Fruit fly (Drosophila melanogaster) whole organism, embryonic: ENCODE results near the gene UbcE2H.

ENCODE experiments used
- Adf1 ChIP-seq: fragments of 200-800 bp; sonication (Bioruptor generic); IDR thresholded peaks from 2 replicates; pipeline ENCODE4 v1.3.6; 2022; ENCODE audit warnings: missing biosample characterization, missing genetic modification characterization
- BtbVII ChIP-seq: fragments of 200-800 bp; sonication (Bioruptor generic); optimal IDR thresholded peaks from 3 replicates; lab custom pipeline; 2017; ENCODE audit warnings: missing biosample characterization, mild to moderate bottlenecking, missing genetic modification characterization
- CG10979 ChIP-seq: fragments of 200-800 bp; sonication (Bioruptor generic); optimal IDR thresholded peaks from 2 replicates; lab custom pipeline; 2018; ENCODE audit warnings: missing biosample characterization, mild to moderate bottlenecking, missing genetic modification characterization, moderate library complexity
- CG1233 ChIP-seq: fragments of 200-800 bp; sonication (Bioruptor generic); optimal IDR thresholded peaks from 4 replicates; lab custom pipeline; 2018; ENCODE audit warnings: missing biosample characterization, mild to moderate bottlenecking, missing genetic modification characterization
- CG15269 ChIP-seq: fragments of 200-800 bp; sonication (Bioruptor generic); optimal IDR thresholded peaks from 2 replicates; lab custom pipeline; 2018; ENCODE audit warnings: missing biosample characterization, mild to moderate bottlenecking, missing genetic modification characterization, moderate library complexity
- CG15696 ChIP-seq: fragments of 200-800 bp; sonication (Bioruptor generic); optimal IDR thresholded peaks from 2 replicates; lab custom pipeline; 2019; ENCODE audit warnings: missing biosample characterization, mild to moderate bottlenecking, missing genetic modification characterization, moderate library complexity
- CG1603 ChIP-seq: fragments of 200-800 bp; sonication (Bioruptor generic); optimal IDR thresholded peaks from 2 replicates; lab custom pipeline; 2019; ENCODE audit warnings: missing biosample characterization, mild to moderate bottlenecking, missing genetic modification characterization, moderate library complexity
- CG16779 ChIP-seq: fragments of 200-800 bp; sonication (Bioruptor generic); IDR thresholded peaks from 2 replicates; pipeline ENCODE4 v1.3.6; 2022; ENCODE audit warnings: missing biosample characterization, missing genetic modification characterization
- CG17186 ChIP-seq: fragments of 200-800 bp; sonication (Bioruptor generic); optimal IDR thresholded peaks from 3 replicates; lab custom pipeline; 2017; ENCODE audit warnings: missing biosample characterization, missing genetic modification reagents, missing genetic modification characterization
- CG17385 ChIP-seq: fragments of 200-800 bp; sonication (Bioruptor generic); optimal IDR thresholded peaks from 3 replicates; lab custom pipeline; 2018; ENCODE audit warnings: missing biosample characterization, mild to moderate bottlenecking, missing genetic modification characterization
- CG17829 ChIP-seq: fragments of 200-800 bp; optimal IDR thresholded peaks from 2 replicates; lab custom pipeline; 2019; ENCODE audit warnings: missing biosample characterization, mild to moderate bottlenecking, missing genetic modification characterization, moderate library complexity
- CG18476 ChIP-seq: fragments of 200-800 bp; sonication (Bioruptor generic); optimal IDR thresholded peaks from 2 replicates; lab custom pipeline; 2016; ENCODE audit warnings: missing biosample characterization, mild to moderate bottlenecking, missing genetic modification characterization
- CG30403 ChIP-seq: fragments of 200-800 bp; sonication (Bioruptor generic); optimal IDR thresholded peaks from 3 replicates; lab custom pipeline; 2016; ENCODE audit warnings: missing biosample characterization, missing genetic modification characterization
- CG30431 ChIP-seq: fragments of 200-800 bp; sonication (Bioruptor generic); optimal IDR thresholded peaks from 2 replicates; lab custom pipeline; 2017; ENCODE audit warnings: missing biosample characterization, missing genetic modification characterization
- CG3163 ChIP-seq: fragments of 200-800 bp; sonication (Bioruptor generic); optimal IDR thresholded peaks from 3 replicates; lab custom pipeline; 2016; ENCODE audit warnings: missing biosample characterization, missing genetic modification characterization
- CG4328 ChIP-seq: fragments of 200-800 bp; sonication (Bioruptor generic); optimal IDR thresholded peaks from 3 replicates; lab custom pipeline; 2017; ENCODE audit warnings: missing biosample characterization, missing genetic modification reagents, missing genetic modification characterization
- CG7839 ChIP-seq: fragments of 200-800 bp; sonication (Bioruptor generic); optimal IDR thresholded peaks from 3 replicates; lab custom pipeline; 2018; ENCODE audit warnings: missing biosample characterization, mild to moderate bottlenecking, missing genetic modification characterization, moderate library complexity
- CG9609 ChIP-seq: fragments of 200-800 bp; sonication (Bioruptor generic); optimal IDR thresholded peaks from 3 replicates; lab custom pipeline; 2016; ENCODE audit warnings: missing biosample characterization, missing genetic modification characterization
- CHES-1-like ChIP-seq: fragments of 200-800 bp; sonication (Bioruptor generic); optimal IDR thresholded peaks from 2 replicates; lab custom pipeline; 2016; ENCODE audit warnings: missing biosample characterization, missing genetic modification characterization
- Dad ChIP-seq: fragments of 200-800 bp; sonication (Bioruptor generic); optimal IDR thresholded peaks from 3 replicates; lab custom pipeline; 2016; ENCODE audit warnings: missing biosample characterization, missing genetic modification characterization
- Dll ChIP-seq: fragments of 200-800 bp; sonication (Bioruptor generic); IDR thresholded peaks from 4 replicates; pipeline ENCODE4 v1.3.6; 2022; ENCODE audit warnings: missing biosample characterization, missing genetic modification characterization; ENCODE audit not compliant: partially characterized antibody
- Drgx ChIP-seq: fragments of 200-800 bp; sonication (Bioruptor generic); IDR thresholded peaks from 2 replicates; pipeline ENCODE4 v1.3.6; 2022; ENCODE audit warnings: missing biosample characterization, missing genetic modification characterization
- Elba2 ChIP-seq: fragments of 200-800 bp; sonication (Bioruptor generic); optimal IDR thresholded peaks from 3 replicates; lab custom pipeline; 2016; ENCODE audit warnings: missing biosample characterization, missing genetic modification characterization
- Ets97D ChIP-seq: fragments of 200-800 bp; sonication (Bioruptor generic); optimal IDR thresholded peaks from 3 replicates; lab custom pipeline; 2016; ENCODE audit warnings: missing biosample characterization, missing genetic modification characterization
- Hr51 ChIP-seq, 2 experiments: fragments of 200-800 bp; sonication (Bioruptor generic); optimal IDR thresholded peaks; 2 replicates in 1 of 2; 3 replicates in 1 of 2; lab custom pipeline; 2016 to 2018; ENCODE audit warnings: missing biosample characterization in 2 of 2, missing genetic modification characterization in 2 of 2, mild to moderate bottlenecking in 1 of 2, moderate library complexity in 1 of 2
- MTF-1 ChIP-seq: fragments of 200-800 bp; sonication (Bioruptor generic); optimal IDR thresholded peaks from 2 replicates; lab custom pipeline; 2018; ENCODE audit warnings: missing biosample characterization, mild to moderate bottlenecking, missing genetic modification characterization, borderline replicate concordance
- Pdp1 ChIP-seq, 2 experiments: fragments of 200-800 bp; sonication (Bioruptor generic); optimal IDR thresholded peaks; 3 replicates each; lab custom pipeline; 2016; ENCODE audit warnings: missing biosample characterization in 2 of 2, missing genetic modification characterization in 2 of 2, mild to moderate bottlenecking in 1 of 2, moderate library complexity in 1 of 2
- Tbp ChIP-seq: fragments of >200 bp; optimal IDR thresholded peaks from 2 replicates; lab custom pipeline; 2018; ENCODE audit warnings: missing biosample characterization, missing genetic modification characterization
- bbx ChIP-seq: fragments of 200-800 bp; sonication (Bioruptor generic); IDR thresholded peaks from 2 replicates; pipeline ENCODE4 v1.3.6; 2022; ENCODE audit warnings: missing biosample characterization, missing genetic modification characterization; ENCODE audit not compliant: partially characterized antibody
- cas ChIP-seq: fragments of 200-800 bp; sonication (Bioruptor generic); IDR thresholded peaks from 2 replicates; pipeline ENCODE4 v1.3.6; 2022; ENCODE audit warnings: missing biosample characterization, missing genetic modification characterization
- chinmo ChIP-seq: fragments of 200-800 bp; sonication (Bioruptor generic); IDR thresholded peaks from 4 replicates; pipeline ENCODE4 v1.3.6; 2022; ENCODE audit warnings: missing biosample characterization, missing genetic modification characterization; ENCODE audit not compliant: partially characterized antibody
- corto ChIP-seq: fragments of 200-800 bp; sonication (Bioruptor generic); optimal IDR thresholded peaks from 2 replicates; lab custom pipeline; 2016; ENCODE audit warnings: missing biosample characterization, mild to moderate bottlenecking, missing genetic modification characterization, moderate library complexity
- dmrt11E ChIP-seq: fragments of 200-800 bp; sonication (Bioruptor generic); optimal IDR thresholded peaks from 3 replicates; lab custom pipeline; 2018; ENCODE audit warnings: missing biosample characterization, mild to moderate bottlenecking, missing genetic modification characterization, moderate library complexity
- fd102C ChIP-seq: fragments of 200-800 bp; sonication (Bioruptor generic); optimal IDR thresholded peaks from 2 replicates; lab custom pipeline; 2018; ENCODE audit warnings: missing biosample characterization, mild to moderate bottlenecking, missing genetic modification characterization, moderate library complexity
- fru ChIP-seq: fragments of >200 bp; optimal IDR thresholded peaks from 2 replicates; lab custom pipeline; 2017
- gcm2 ChIP-seq: fragments of 200-800 bp; sonication (Bioruptor generic); optimal IDR thresholded peaks from 2 replicates; lab custom pipeline; 2016; ENCODE audit warnings: missing biosample characterization, missing genetic modification characterization
- grau ChIP-seq: fragments of 200-800 bp; optimal IDR thresholded peaks from 3 replicates; lab custom pipeline; 2019; ENCODE audit warnings: missing biosample characterization, mild to moderate bottlenecking, missing genetic modification characterization, moderate library complexity
- klu ChIP-seq: fragments of 200-800 bp; sonication (Bioruptor generic); IDR thresholded peaks from 2 replicates; pipeline ENCODE4 v1.3.6; 2022; ENCODE audit warnings: missing biosample characterization, missing genetic modification characterization
- lab ChIP-seq: fragments of 200-800 bp; sonication (Bioruptor generic); optimal IDR thresholded peaks from 3 replicates; lab custom pipeline; 2017; ENCODE audit warnings: missing biosample characterization, missing genetic modification characterization, mild to moderate bottlenecking, moderate library complexity, missing genetic modification reagents
- lola ChIP-seq, 3 experiments: fragments of >200 bp in 2 of 3; fragments of 200-800 bp in 1 of 3; sonication (Bioruptor generic) in 1 of 3; optimal IDR thresholded peaks; 2 replicates each; lab custom pipeline; 2017 to 2019; ENCODE audit warnings: missing biosample characterization in 3 of 3, missing genetic modification characterization in 3 of 3, mild to moderate bottlenecking in 1 of 3, moderate library complexity in 1 of 3
- luna ChIP-seq: fragments of 200-800 bp; sonication (Bioruptor generic); optimal IDR thresholded peaks from 2 replicates; lab custom pipeline; 2016; ENCODE audit warnings: missing biosample characterization, missing genetic modification characterization
- odd ChIP-seq: fragments of 200-800 bp; sonication (Bioruptor generic); optimal IDR thresholded peaks from 2 replicates; lab custom pipeline; 2017; ENCODE audit warnings: missing biosample characterization, mild to moderate bottlenecking, missing genetic modification characterization
- prd ChIP-seq, 3 experiments: fragments of >200 bp in 2 of 3; fragments of 200-800 bp in 1 of 3; sonication (Bioruptor generic) in 1 of 3; optimal IDR thresholded peaks in 2 of 3; IDR thresholded peaks in 1 of 3; 2 replicates in 2 of 3; 3 replicates in 1 of 3; pipeline versions ENCODE4 v1.3.6 to Lab custom; 2017 to 2022; ENCODE audit warnings: missing biosample characterization in 1 of 3, missing genetic modification characterization in 1 of 3
- psq ChIP-seq: fragments of 200-800 bp; sonication (Bioruptor generic); optimal IDR thresholded peaks from 2 replicates; lab custom pipeline; 2017; ENCODE audit warnings: missing biosample characterization, missing genetic modification characterization
- tll ChIP-seq, 2 experiments: fragments of 200-800 bp in 1 of 2; fragments of >200 bp in 1 of 2; sonication (Bioruptor generic) in 1 of 2; optimal IDR thresholded peaks; 2 replicates each; lab custom pipeline; 2017 to 2019; ENCODE audit warnings: missing biosample characterization in 2 of 2, missing genetic modification characterization in 2 of 2, mild to moderate bottlenecking in 1 of 2, moderate library complexity in 1 of 2
- trem ChIP-seq: fragments of 200-800 bp; optimal IDR thresholded peaks from 3 replicates; lab custom pipeline; 2019; ENCODE audit warnings: missing biosample characterization, mild to moderate bottlenecking, missing genetic modification characterization, moderate library complexity
- vvl ChIP-seq: fragments of 200-800 bp; sonication (Bioruptor generic); IDR thresholded peaks from 2 replicates; pipeline ENCODE4 v1.3.6; 2022; ENCODE audit warnings: missing biosample characterization, missing genetic modification characterization

The UbcE2H gene

dm6 chrX:8114476-8115342 is 20.8 kb upstream of the UbcE2H start (continued):
- TF ChIP-seq chinmo (GFP tag; lab: Robert Waterston, UW) = 0 out of 4 replicates have a peak, but pooled peaks have one; percentile 40
- TF ChIP-seq CG15269 = peak; percentile 84
- no peak for TF ChIP-seq Ets97D
- peak; percentile 80 for TF ChIP-seq Elba2
- TF ChIP-seq Pdp1 (GFP tag; optimal IDR thresholded peaks at IDR 0.05; lab: Kevin White, UChicago) = no peak
- peak; percentile 49 for TF ChIP-seq CG1233
- TF ChIP-seq bbx = no peak
- TF ChIP-seq Hr51 (GFP tag; optimal IDR thresholded peaks at IDR 0.05; lab: Kevin White, UChicago) = peak; percentile 15 to 77
- peak; percentile 43 for TF ChIP-seq CG9609 (GFP tag; lab: Kevin White, UChicago)
- TF ChIP-seq lab (GFP tag; lab: Kevin White, UChicago) = peak; percentile 85
- no peak for TF ChIP-seq gcm2
- no peak for TF ChIP-seq prd (optimal IDR thresholded peaks at IDR 0.05; lab: Kevin White, UChicago)
- peak; percentile 68 for TF ChIP-seq prd (GFP tag; IDR thresholded peaks at IDR 0.05; lab: Robert Waterston, UW)
- peak; percentile 22 for TF ChIP-seq CG18476 (GFP tag; lab: Kevin White, UChicago)
- TF ChIP-seq Tbp (GFP tag; lab: Kevin White, UChicago) = no peak
- peak; percentile 4 for TF ChIP-seq luna (GFP tag; lab: Kevin White, UChicago)
- TF ChIP-seq Dll = no peak
- peak; percentile 9; the same call in 1 of the 2 replicates for TF ChIP-seq Drgx
- TF ChIP-seq corto (GFP tag; lab: Kevin White, UChicago) = no peak
- TF ChIP-seq odd = peak; percentile 66
- peak; percentile 41 for TF ChIP-seq CG17829
- peak; percentile 5 for TF ChIP-seq trem (tag; lab: Kevin White, UChicago)
- TF ChIP-seq CG3163 (GFP tag; lab: Kevin White, UChicago) = peak; percentile 20
- peak; percentile 15 for TF ChIP-seq CG15696 (tag; lab: Kevin White, UChicago)
- TF ChIP-seq BtbVII (GFP tag; lab: Kevin White, UChicago) = peak; percentile 79
- no peak for TF ChIP-seq CG17186 (GFP tag; lab: Kevin White, UChicago)
- TF ChIP-seq vvl (GFP tag; lab: Robert Waterston, UW) = peak; percentile 43; the same call in 1 of the 2 replicates
- no peak for TF ChIP-seq dmrt11E
- TF ChIP-seq Adf1 (GFP tag; lab: Robert Waterston, UW) = no peak
- no peak for TF ChIP-seq cas (GFP tag; lab: Robert Waterston, UW)
- peak; percentile 76 for TF ChIP-seq CG7839 (tag; lab: Kevin White, UChicago)
- no peak for TF ChIP-seq psq (GFP tag; lab: Kevin White, UChicago)
- TF ChIP-seq CG30403 (GFP tag; lab: Kevin White, UChicago) = peak; percentile 57
- peak; percentile 79 for TF ChIP-seq grau
- TF ChIP-seq CG17385 (GFP tag; lab: Kevin White, UChicago) = peak; percentile 71
- no peak for TF ChIP-seq tll (GFP tag; optimal IDR thresholded peaks at IDR 0.05; lab: Kevin White, UChicago)
- TF ChIP-seq MTF-1 (GFP tag; lab: Kevin White, UChicago) = no peak
- no peak for TF ChIP-seq fru (lab: Kevin White, UChicago)
- TF ChIP-seq lola (GFP tag; optimal IDR thresholded peaks at IDR 0.05; lab: Kevin White, UChicago) = peak in 1 of 3 experiments; percentile 18
- TF ChIP-seq CHES-1-like (GFP tag; lab: Kevin White, UChicago) = peak; percentile 31
- TF ChIP-seq fd102C (GFP tag; lab: Kevin White, UChicago) = no peak
- TF ChIP-seq CG1603 (tag; lab: Kevin White, UChicago) = peak; percentile 45
- TF ChIP-seq Dad (GFP tag; lab: Kevin White, UChicago) = no peak
- no peak for TF ChIP-seq klu
- TF ChIP-seq CG16779 (GFP tag; lab: Robert Waterston, UW) = no peak
- TF ChIP-seq CG30431 (GFP tag; lab: Kevin White, UChicago) = no peak
- TF ChIP-seq CG10979 = peak; percentile 42
- peak; percentile 38 for TF ChIP-seq CG4328 (GFP tag; lab: Kevin White, UChicago)
